Fruit fly (Drosophila melanogaster) whole organism, adult: ENCODE measurements around the gene CycY.

Experiments
- CG11617 ChIP-seq: fragments of 200-800 bp; sonication (Bioruptor generic); optimal IDR thresholded peaks from 2 replicates; lab custom pipeline; 2017; ENCODE audit warnings: mild to moderate bottlenecking, missing biosample characterization, missing genetic modification reagents, missing genetic modification characterization
- CG1620 ChIP-seq: fragments of 200-800 bp; sonication (Bioruptor generic); optimal IDR thresholded peaks from 2 replicates; lab custom pipeline; 2016; ENCODE audit warnings: missing biosample characterization, missing genetic modification characterization
- CG5204 ChIP-seq: fragments of 200-800 bp; sonication (Bioruptor generic); optimal IDR thresholded peaks from 2 replicates; lab custom pipeline; 2016; ENCODE audit warnings: missing biosample characterization, missing genetic modification characterization
- CG7045 ChIP-seq: fragments of 200-800 bp; sonication (Bioruptor generic); optimal IDR thresholded peaks from 2 replicates; lab custom pipeline; 2017; ENCODE audit warnings: missing biosample characterization, mild to moderate bottlenecking, missing genetic modification characterization
- Hr96 ChIP-seq: fragments of 200-800 bp; sonication (Bioruptor generic); optimal IDR thresholded peaks from 2 replicates; lab custom pipeline; 2016; ENCODE audit warnings: missing biosample characterization, missing genetic modification characterization
- Mnt ChIP-seq: fragments of 200-800 bp; sonication (Bioruptor generic); optimal IDR thresholded peaks from 2 replicates; lab custom pipeline; 2016; ENCODE audit warnings: missing biosample characterization, mild to moderate bottlenecking, missing genetic modification characterization
- bab1 ChIP-seq: fragments of 200-800 bp; sonication (Bioruptor generic); optimal IDR thresholded peaks from 3 replicates; lab custom pipeline; 2019; ENCODE audit warnings: missing biosample characterization, mild to moderate bottlenecking, missing genetic modification characterization, moderate library complexity
- kay ChIP-seq: fragments of 200-800 bp; sonication (Bioruptor generic); peaks from one replicate; lab custom pipeline; 2016; ENCODE audit warnings: missing biosample characterization, missing genetic modification characterization, borderline replicate concordance
- ovo ChIP-seq: fragments of 200-800 bp; sonication (Bioruptor generic); optimal IDR thresholded peaks from 2 replicates; lab custom pipeline; 2016; ENCODE audit warnings: missing biosample characterization, missing genetic modification characterization

- TF ChIP-seq CG1620 (GFP tag; lab: Kevin White, UChicago) (no peak), CG7045 (GFP tag; lab: Kevin White, UChicago) (no peak), CG5204 (no peak), bab1 (GFP tag; lab: Kevin White, UChicago) (no peak), kay (no peak), ovo (GFP tag; lab: Kevin White, UChicago) (no peak), Mnt (GFP tag; lab: Kevin White, UChicago) (no peak), Hr96 (GFP tag; lab: Kevin White, UChicago) (no peak), CG11617 (no peak)
Observed at dm6 chr2L:11849658-11850057, 36.1 kb upstream of the CycY start, which contains the start of gene Mal-B2.
